Fruit fly (Drosophila melanogaster) whole organism, embryonic: ENCODE data around the gene Prim2.
A peak's percentile ranks its signal among the peaks of the same experiment; 100 is the strongest.

ENCODE experiments used
- Blimp-1 ChIP-seq: fragments of 200-800 bp; sonication (Bioruptor generic); optimal IDR thresholded peaks from 3 replicates; lab custom pipeline; 2018; ENCODE audit warnings: missing biosample characterization, missing genetic modification characterization, mild to moderate bottlenecking, moderate library complexity, missing genetic modification reagents
- CG10147 ChIP-seq: fragments of 200-800 bp; sonication (Bioruptor generic); optimal IDR thresholded peaks from 2 replicates; lab custom pipeline; 2019; ENCODE audit warnings: missing biosample characterization, mild to moderate bottlenecking, missing genetic modification characterization, moderate library complexity
- CG10543 ChIP-seq: fragments of 200-800 bp; sonication (Bioruptor generic); optimal IDR thresholded peaks from 3 replicates; lab custom pipeline; 2017; ENCODE audit warnings: missing biosample characterization, mild to moderate bottlenecking, missing genetic modification characterization, moderate library complexity
- CG10959 ChIP-seq: fragments of 200-800 bp; sonication (Bioruptor generic); IDR thresholded peaks from 2 replicates; pipeline ENCODE4 v1.3.6; 2022; ENCODE audit warnings: missing biosample characterization, missing genetic modification characterization
- CG11247 ChIP-seq: fragments of 200-800 bp; sonication (Bioruptor generic); IDR thresholded peaks from 2 replicates; pipeline ENCODE4 v1.3.6; 2022; ENCODE audit warnings: missing biosample characterization, missing genetic modification characterization
- CG11456 ChIP-seq: fragments of 200-800 bp; sonication (Bioruptor generic); IDR thresholded peaks from 3 replicates; pipeline ENCODE4 v1.3.6; 2022; ENCODE audit warnings: missing biosample characterization, missing genetic modification characterization
- CG15479 ChIP-seq: fragments of 200-800 bp; sonication (Bioruptor generic); optimal IDR thresholded peaks from 3 replicates; lab custom pipeline; 2019; ENCODE audit warnings: missing biosample characterization, mild to moderate bottlenecking, missing genetic modification characterization, moderate library complexity
- CG15601 ChIP-seq: fragments of 200-800 bp; sonication (Bioruptor generic); optimal IDR thresholded peaks from 3 replicates; lab custom pipeline; 2019; ENCODE audit warnings: missing biosample characterization, mild to moderate bottlenecking, missing genetic modification characterization, moderate library complexity
- CG15696 ChIP-seq: fragments of 200-800 bp; sonication (Bioruptor generic); optimal IDR thresholded peaks from 2 replicates; lab custom pipeline; 2019; ENCODE audit warnings: missing biosample characterization, mild to moderate bottlenecking, missing genetic modification characterization, moderate library complexity
- CG17328 ChIP-seq: fragments of 200-800 bp; sonication (Bioruptor generic); IDR thresholded peaks from 2 replicates; pipeline ENCODE4 v1.3.6; 2022; ENCODE audit warnings: missing biosample characterization, missing genetic modification characterization
- CG2129 ChIP-seq: fragments of 200-800 bp; sonication (Bioruptor generic); IDR thresholded peaks from 2 replicates; pipeline ENCODE4 v1.3.6; 2022; ENCODE audit warnings: missing biosample characterization, missing genetic modification characterization; ENCODE audit not compliant: partially characterized antibody
- CG2712 ChIP-seq: fragments of 200-800 bp; optimal IDR thresholded peaks from 3 replicates; lab custom pipeline; 2019; ENCODE audit warnings: missing biosample characterization, mild to moderate bottlenecking, missing genetic modification characterization, moderate library complexity
- CG30020 ChIP-seq: fragments of 200-800 bp; optimal IDR thresholded peaks from 2 replicates; lab custom pipeline; 2019; ENCODE audit warnings: missing biosample characterization, mild to moderate bottlenecking, missing genetic modification characterization, moderate library complexity
- CG31441 ChIP-seq: fragments of 200-800 bp; sonication (Bioruptor generic); IDR thresholded peaks from 2 replicates; pipeline ENCODE4 v1.3.6; 2022; ENCODE audit warnings: missing biosample characterization, missing genetic modification characterization
- CG4730 ChIP-seq: fragments of 200-800 bp; sonication (Bioruptor generic); IDR thresholded peaks from 2 replicates; pipeline ENCODE4 v1.3.6; 2022; ENCODE audit warnings: missing biosample characterization, missing genetic modification characterization
- CG6854 ChIP-seq: fragments of 200-800 bp; sonication (Bioruptor generic); optimal IDR thresholded peaks from 3 replicates; lab custom pipeline; 2017; ENCODE audit warnings: missing biosample characterization, mild to moderate bottlenecking, missing genetic modification characterization
- CG9727 ChIP-seq: fragments of 200-800 bp; sonication (Bioruptor generic); optimal IDR thresholded peaks from 3 replicates; lab custom pipeline; 2017; ENCODE audit warnings: missing biosample characterization, mild to moderate bottlenecking, missing genetic modification characterization
- D19B ChIP-seq: fragments of 200-800 bp; sonication (Bioruptor generic); optimal IDR thresholded peaks from 2 replicates; lab custom pipeline; 2017; ENCODE audit warnings: missing biosample characterization, mild to moderate bottlenecking, missing genetic modification characterization
- Doc2 ChIP-seq: fragments of 200-800 bp; sonication (Bioruptor generic); IDR thresholded peaks from 2 replicates; pipeline ENCODE4 v1.3.6; 2022; ENCODE audit warnings: missing biosample characterization, missing genetic modification characterization
- Doc3 ChIP-seq: fragments of 200-800 bp; sonication (Bioruptor generic); IDR thresholded peaks from 3 replicates; pipeline ENCODE4 v1.3.6; 2022; ENCODE audit warnings: missing biosample characterization, missing genetic modification characterization; ENCODE audit not compliant: partially characterized antibody
- Dp ChIP-seq: fragments of 200-800 bp; sonication (Bioruptor generic); optimal IDR thresholded peaks from 2 replicates; lab custom pipeline; 2018; ENCODE audit warnings: missing biosample characterization, mild to moderate bottlenecking, missing genetic modification characterization, moderate library complexity
- Ets65A ChIP-seq: fragments of 200-800 bp; sonication (Bioruptor generic); peaks from one replicate; lab custom pipeline; 2016; ENCODE audit warnings: missing biosample characterization, missing genetic modification characterization
- MESR4 ChIP-seq: fragments of 200-800 bp; sonication (Bioruptor generic); optimal IDR thresholded peaks from 2 replicates; lab custom pipeline; 2018; ENCODE audit warnings: missing biosample characterization, mild to moderate bottlenecking, missing genetic modification characterization, moderate library complexity
- MTF-1 ChIP-seq: fragments of 200-800 bp; sonication (Bioruptor generic); optimal IDR thresholded peaks from 2 replicates; lab custom pipeline; 2018; ENCODE audit warnings: missing biosample characterization, mild to moderate bottlenecking, missing genetic modification characterization, borderline replicate concordance
- Nf-YA ChIP-seq: fragments of 200-800 bp; sonication (Bioruptor generic); IDR thresholded peaks from 2 replicates; pipeline ENCODE4 v1.3.6; 2022; ENCODE audit warnings: missing biosample characterization, missing genetic modification characterization
- Nf-YB ChIP-seq: fragments of 200-800 bp; sonication (Bioruptor generic); optimal IDR thresholded peaks from 3 replicates; lab custom pipeline; 2019; ENCODE audit warnings: missing biosample characterization, mild to moderate bottlenecking, missing genetic modification characterization, moderate library complexity
- Side ChIP-seq: fragments of 200-800 bp; sonication (Bioruptor generic); optimal IDR thresholded peaks from 2 replicates; lab custom pipeline; 2016; ENCODE audit warnings: missing biosample characterization, missing genetic modification characterization
- Six4 ChIP-seq: fragments of 200-800 bp; sonication (Bioruptor generic); optimal IDR thresholded peaks from 2 replicates; lab custom pipeline; 2016; ENCODE audit warnings: missing biosample characterization, missing genetic modification characterization
- Sry-β ChIP-seq: fragments of 200-800 bp; sonication (Bioruptor generic); optimal IDR thresholded peaks from 2 replicates; lab custom pipeline; 2018; ENCODE audit warnings: missing biosample characterization, mild to moderate bottlenecking, missing genetic modification characterization, moderate library complexity
- Sry-δ ChIP-seq: fragments of 200-800 bp; sonication (Bioruptor generic); optimal IDR thresholded peaks from 2 replicates; lab custom pipeline; 2016; ENCODE audit warnings: missing biosample characterization, missing genetic modification characterization
- disco-r ChIP-seq: fragments of 200-800 bp; sonication (Bioruptor generic); optimal IDR thresholded peaks from 2 replicates; lab custom pipeline; 2016; ENCODE audit warnings: missing biosample characterization, missing genetic modification characterization
- emc ChIP-seq: fragments of 200-800 bp; sonication (Bioruptor generic); optimal IDR thresholded peaks from 2 replicates; lab custom pipeline; 2016; ENCODE audit warnings: missing biosample characterization, missing genetic modification characterization
- ems ChIP-seq: fragments of 200-800 bp; sonication (Bioruptor generic); optimal IDR thresholded peaks from 3 replicates; lab custom pipeline; 2016; ENCODE audit warnings: missing biosample characterization, missing genetic modification characterization
- hkb ChIP-seq, 2 experiments: fragments of 200-800 bp in 1 of 2; fragments of >200 bp in 1 of 2; sonication (Bioruptor generic) in 1 of 2; IDR thresholded peaks in 1 of 2; optimal IDR thresholded peaks in 1 of 2; 2 replicates each; pipeline versions ENCODE4 v1.3.6 to Lab custom; 2017 to 2022; ENCODE audit warnings: missing biosample characterization in 1 of 2, missing genetic modification characterization in 1 of 2
- ind ChIP-seq: fragments of 200-800 bp; sonication (Bioruptor generic); optimal IDR thresholded peaks from 3 replicates; lab custom pipeline; 2016; ENCODE audit warnings: missing biosample characterization, missing genetic modification characterization
- klu ChIP-seq: fragments of 200-800 bp; sonication (Bioruptor generic); IDR thresholded peaks from 2 replicates; pipeline ENCODE4 v1.3.6; 2022; ENCODE audit warnings: missing biosample characterization, missing genetic modification characterization
- lola ChIP-seq, 3 experiments: fragments of >200 bp in 2 of 3; fragments of 200-800 bp in 1 of 3; sonication (Bioruptor generic) in 1 of 3; optimal IDR thresholded peaks; 2 replicates each; lab custom pipeline; 2017 to 2019; ENCODE audit warnings: missing biosample characterization in 3 of 3, missing genetic modification characterization in 3 of 3, mild to moderate bottlenecking in 1 of 3, moderate library complexity in 1 of 3
- mirr ChIP-seq: fragments of 200-800 bp; sonication (Bioruptor generic); optimal IDR thresholded peaks from 3 replicates; lab custom pipeline; 2018; ENCODE audit warnings: missing biosample characterization, mild to moderate bottlenecking, missing genetic modification characterization
- nau ChIP-seq: fragments of 200-800 bp; sonication (Bioruptor generic); optimal IDR thresholded peaks from 3 replicates; lab custom pipeline; 2017; ENCODE audit warnings: missing biosample characterization, mild to moderate bottlenecking, missing genetic modification characterization, missing genetic modification reagents
- pho ChIP-seq: fragments of 200-800 bp; sonication (Bioruptor generic); optimal IDR thresholded peaks from 2 replicates; lab custom pipeline; 2016; ENCODE audit warnings: missing biosample characterization, missing genetic modification characterization
- ranshi ChIP-seq: fragments of 200-800 bp; sonication (Bioruptor generic); IDR thresholded peaks from 2 replicates; pipeline ENCODE4 v1.3.6; 2022; ENCODE audit warnings: missing biosample characterization, missing genetic modification characterization
- shn ChIP-seq: fragments of 200-800 bp; sonication (Bioruptor generic); optimal IDR thresholded peaks from 3 replicates; lab custom pipeline; 2016; ENCODE audit warnings: missing biosample characterization, missing genetic modification characterization
- slou ChIP-seq: fragments of 200-800 bp; sonication (Bioruptor generic); optimal IDR thresholded peaks from 3 replicates; lab custom pipeline; 2016; ENCODE audit warnings: missing biosample characterization, missing genetic modification characterization
- tgo ChIP-seq: fragments of 200-800 bp; sonication (Bioruptor generic); IDR thresholded peaks from 3 replicates; pipeline ENCODE4 v1.3.6; 2022; ENCODE audit warnings: missing biosample characterization, missing genetic modification characterization
- ttk ChIP-seq: fragments of 200-800 bp; sonication (Bioruptor generic); IDR thresholded peaks from 2 replicates; pipeline ENCODE4 v2.1.2; 2022; ENCODE audit warnings: missing biosample characterization, missing genetic modification characterization
- tup ChIP-seq: fragments of 200-800 bp; sonication (Bioruptor generic); optimal IDR thresholded peaks from 2 replicates; lab custom pipeline; 2016; ENCODE audit warnings: missing biosample characterization, mild to moderate bottlenecking, missing genetic modification characterization, moderate library complexity
- unpg ChIP-seq: fragments of 200-800 bp; sonication (Bioruptor generic); optimal IDR thresholded peaks from 3 replicates; lab custom pipeline; 2018; ENCODE audit warnings: missing biosample characterization, mild to moderate bottlenecking, missing genetic modification characterization, moderate library complexity
- usp ChIP-seq: fragments of >200 bp; optimal IDR thresholded peaks from 2 replicates; lab custom pipeline; 2017; ENCODE audit warnings: missing biosample characterization, missing genetic modification characterization
- zf30C ChIP-seq: fragments of 200-800 bp; sonication (Bioruptor generic); optimal IDR thresholded peaks from 3 replicates; lab custom pipeline; 2018; ENCODE audit warnings: missing biosample characterization, mild to moderate bottlenecking, missing genetic modification characterization

Prim2 gene

DNA sequence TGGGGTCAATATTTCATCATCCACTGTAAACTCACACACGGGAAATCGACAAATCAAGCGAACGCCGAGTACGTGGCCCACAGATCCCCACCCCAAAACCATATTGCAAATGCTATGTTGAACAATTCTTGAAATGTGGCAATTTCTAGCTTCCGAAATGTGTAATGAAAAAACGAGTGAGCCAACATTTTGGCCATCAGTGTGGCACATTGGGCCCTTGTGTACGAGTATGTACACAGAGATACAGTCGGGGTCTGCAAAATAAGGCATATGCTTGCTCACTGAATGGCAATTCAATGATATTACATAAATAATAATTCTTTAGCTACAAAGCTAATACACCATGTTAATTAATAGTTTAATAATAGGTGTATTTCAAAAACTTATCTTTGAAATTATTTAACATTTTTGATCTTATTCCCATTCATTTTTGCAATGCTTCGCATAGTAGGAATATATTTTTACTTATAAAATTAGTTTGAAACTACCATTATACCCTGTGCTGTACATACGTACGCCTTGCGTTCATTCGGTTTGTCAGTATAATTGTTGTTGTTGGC, 38.2 kb upstream of the Prim2 start (continued):
- TF ChIP-seq CG2129 (GFP tag; lab: Robert Waterston, UW) (no peak), ems (peak; percentile 75), CG30020 (peak; percentile 63), shn (peak; percentile 69), CG31441 (GFP tag; lab: Robert Waterston, UW) (peak; percentile 93), D19B (GFP tag; lab: Kevin White, UChicago) (peak; percentile 68), tgo (GFP tag; lab: Robert Waterston, UW) (peak; percentile 85), Nf-YA (GFP tag; lab: Robert Waterston, UW) (0 out of 2 replicates have a peak, but pooled peaks have one; percentile 50), tup (GFP tag; lab: Kevin White, UChicago) (peak; percentile 56), CG10959 (GFP tag; lab: Robert Waterston, UW) (peak; percentile 44; the same call in 1 of the 2 replicates), CG15696 (tag; lab: Kevin White, UChicago) (peak; percentile 77), slou (GFP tag; lab: Kevin White, UChicago) (peak; percentile 82), ind (GFP tag; lab: Kevin White, UChicago) (peak; percentile 88), CG4730 (GFP tag; lab: Robert Waterston, UW) (peak; percentile 73), Doc2 (no peak), emc (GFP tag; lab: Kevin White, UChicago) (peak; percentile 41), Blimp-1 (peak; percentile 81), CG11247 (peak; percentile 77), unpg (GFP tag; lab: Kevin White, UChicago) (peak; percentile 88), disco-r (peak; percentile 52), pho (GFP tag; lab: Kevin White, UChicago) (peak; percentile 87), CG11456 (GFP tag; lab: Robert Waterston, UW) (peak; percentile 83; the same call in 2 of the 3 replicates), ranshi (GFP tag; lab: Robert Waterston, UW) (peak; percentile 73), ttk (peak; percentile 66), Side (peak; percentile 67), Sry-δ (GFP tag; lab: Kevin White, UChicago) (peak; percentile 31), Nf-YB (GFP tag; lab: Kevin White, UChicago) (peak; percentile 73), usp (GFP tag; lab: Kevin White, UChicago) (no peak), CG17328 (GFP tag; lab: Robert Waterston, UW) (peak; percentile 58), Six4 (GFP tag; lab: Kevin White, UChicago) (peak; percentile 80), MTF-1 (peak; percentile 44), nau (peak; percentile 80), MESR4 (GFP tag; lab: Kevin White, UChicago) (peak; percentile 12), hkb (optimal IDR thresholded peaks at IDR 0.05; lab: Kevin White, UChicago) (no peak), hkb (GFP tag; IDR thresholded peaks at IDR 0.05; lab: Robert Waterston, UW) (peak; percentile 85), CG15479 (peak; percentile 7), Doc3 (no peak), CG10543 (GFP tag; lab: Kevin White, UChicago) (peak; percentile 92), mirr (GFP tag; lab: Kevin White, UChicago) (peak; percentile 51), CG9727 (GFP tag; lab: Kevin White, UChicago) (peak; percentile 88), klu (GFP tag; lab: Robert Waterston, UW) (peak; percentile 82), CG6854 (GFP tag; lab: Kevin White, UChicago) (peak; percentile 66), Sry-β (GFP tag; lab: Kevin White, UChicago) (no peak), Ets65A (GFP tag; lab: Kevin White, UChicago) (peak; percentile 92), zf30C (GFP tag; lab: Kevin White, UChicago) (no peak), CG15601 (tag; lab: Kevin White, UChicago) (peak; percentile 78), CG2712 (tag; lab: Kevin White, UChicago) (peak; percentile 90), lola (GFP tag; optimal IDR thresholded peaks at IDR 0.05; lab: Kevin White, UChicago) (peak in 1 of 3 experiments; percentile 81), Dp (GFP tag; lab: Kevin White, UChicago) (peak; percentile 3), CG10147 (GFP tag; lab: Kevin White, UChicago) (peak; percentile 76)
